Worm (Caenorhabditis elegans) whole organism, L3 larva: ENCODE data around the gene F20D6.10.

Experiments
- ceh-9 ChIP-seq: sonication (generic microtip); optimal IDR thresholded peaks from 2 replicates; lab custom pipeline; 2018; ENCODE audit warnings: missing biosample characterization, missing genetic modification characterization
- egl-27 ChIP-seq: sonication (generic microtip); optimal IDR thresholded peaks from 4 replicates; lab custom pipeline; 2017; ENCODE audit warnings: missing biosample characterization, missing genetic modification reagents, missing genetic modification characterization
- elt-2 ChIP-seq: sonication (generic microtip); optimal IDR thresholded peaks from 2 replicates; lab custom pipeline; 2016; ENCODE audit warnings: missing genetic modification reagents, mild to moderate bottlenecking, missing genetic modification characterization, missing compliant biosample characterization
- elt-3 ChIP-seq, 3 experiments: fragments of 150-350 bp in 1 of 3; sonication (generic microtip) in 2 of 3; optimal IDR thresholded peaks; 2 replicates in 2 of 3; 4 replicates in 1 of 3; lab custom pipeline; 2014 to 2017; ENCODE audit warnings: missing biosample characterization in 3 of 3, missing genetic modification characterization in 3 of 3
- jun-1 ChIP-seq: fragments of 150-350 bp; optimal IDR thresholded peaks from 2 replicates; lab custom pipeline; 2014; ENCODE audit warnings: missing biosample characterization, missing genetic modification reagents, missing genetic modification characterization
- lin-39 ChIP-seq: fragments of 150-350 bp; optimal IDR thresholded peaks from 2 replicates; lab custom pipeline; 2018; ENCODE audit warnings: missing biosample characterization, missing genetic modification reagents, missing genetic modification characterization
- mdl-1 ChIP-seq: fragments of 150-350 bp; optimal IDR thresholded peaks from 2 replicates; lab custom pipeline; 2014; ENCODE audit warnings: missing biosample characterization, missing genetic modification characterization
- nfya-1 ChIP-seq: sonication (generic microtip); optimal IDR thresholded peaks from 2 replicates; lab custom pipeline; 2017; ENCODE audit warnings: missing genetic modification characterization, mild to moderate bottlenecking, missing compliant biosample characterization, antibody characterized with exemption, moderate library complexity; ENCODE audit not compliant: insufficient read depth
- nhr-11 ChIP-seq: fragments of 150-350 bp; optimal IDR thresholded peaks from 2 replicates; lab custom pipeline; 2014; ENCODE audit warnings: missing biosample characterization, missing genetic modification characterization
- nhr-12 ChIP-seq: fragments of 150-350 bp; optimal IDR thresholded peaks from 2 replicates; lab custom pipeline; 2014; ENCODE audit warnings: missing biosample characterization, missing genetic modification characterization
- nhr-23 ChIP-seq: fragments of 150-350 bp; optimal IDR thresholded peaks from 2 replicates; lab custom pipeline; 2014; ENCODE audit warnings: missing biosample characterization, missing genetic modification reagents, missing genetic modification characterization
- nhr-76 ChIP-seq: fragments of 150-350 bp; sonication (generic microtip); optimal IDR thresholded peaks from 5 replicates; lab custom pipeline; 2014; ENCODE audit warnings: missing biosample characterization, missing genetic modification characterization
- pqm-1 ChIP-seq: fragments of 150-350 bp; optimal IDR thresholded peaks from 2 replicates; lab custom pipeline; 2017; ENCODE audit warnings: missing biosample characterization, missing genetic modification characterization, inconsistent platforms
- unc-62 ChIP-seq: fragments of 150-350 bp; sonication (generic microtip); optimal IDR thresholded peaks from 4 replicates; lab custom pipeline; 2014; ENCODE audit warnings: missing biosample characterization, missing genetic modification reagents, missing genetic modification characterization

- no peak for TF ChIP-seq nhr-23
- TF ChIP-seq jun-1 (tag; lab: Kevin White, UChicago): no peak
- no peak for TF ChIP-seq egl-27 (tag; lab: Kevin White, UChicago)
- no peak for TF ChIP-seq ceh-9
- no peak for TF ChIP-seq unc-62 (GFP tag; lab: Kevin White, UChicago)
- no peak for TF ChIP-seq nhr-12 (tag; lab: Kevin White, UChicago)
- no peak for TF ChIP-seq elt-3 (tag; optimal IDR thresholded peaks at IDR 0.05; lab: Kevin White, UChicago)
- no peak for TF ChIP-seq nfya-1 (tag; lab: Kevin White, UChicago)
- TF ChIP-seq nhr-76 (tag; lab: Kevin White, UChicago): no peak
- no peak for TF ChIP-seq pqm-1 (tag; lab: Kevin White, UChicago)
- TF ChIP-seq mdl-1 (tag; lab: Kevin White, UChicago): no peak
- no peak for TF ChIP-seq elt-2 (tag; lab: Kevin White, UChicago)
- TF ChIP-seq lin-39 (tag; lab: Kevin White, UChicago): no peak
- TF ChIP-seq nhr-11 (tag; lab: Kevin White, UChicago): no peak
Observed at ce11 chrV:8242798-8243197, 47.1 kb upstream of the F20D6.10 start, which contains the start of gene C16D9.4.
